Worm (Caenorhabditis elegans): ENCODE results near the gene sek-6.

sek-6 gene

DNA sequence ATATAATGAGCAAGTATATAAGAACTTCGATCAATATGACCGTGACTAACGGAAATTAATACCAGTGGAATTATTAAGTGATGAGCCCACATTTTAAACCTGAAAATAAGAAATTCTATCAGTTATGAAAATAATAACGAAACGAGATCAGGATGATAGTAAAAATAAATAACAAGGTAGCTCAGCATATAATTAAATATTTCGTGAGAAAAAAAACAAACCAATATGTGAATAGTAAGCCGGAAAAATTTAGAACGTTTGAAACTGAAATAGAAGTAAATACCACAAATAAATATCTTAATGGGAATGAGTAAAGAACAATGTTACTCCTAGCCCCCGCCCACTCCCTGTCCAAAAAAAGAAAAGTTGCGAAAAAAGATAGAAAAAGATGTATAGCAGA lies 22.3 kb upstream of the sek-6 start, which contains the start of gene F19C6.3:
TSS of gene F19C6.3 (minus strand) at position 101 of the 400 bp plus-strand sequence.
- no peak for TF ChIP-seq T22C8.4 (GFP tag; IDR thresholded peaks at IDR 0.05)
- TF ChIP-seq med-1 (GFP tag; optimal IDR thresholded peaks at IDR 0.05; ENCODE audit: insufficient read depth): no peak
- TF ChIP-seq ref-1 (GFP tag; conservative IDR thresholded peaks at IDR 0.05): no peak
- no peak for TF ChIP-seq klf-2 (GFP tag; conservative IDR thresholded peaks at IDR 0.05)
- TF ChIP-seq ztf-23 (GFP tag; IDR thresholded peaks at IDR 0.05): no peak
- no peak for TF ChIP-seq tab-1 (GFP tag; IDR thresholded peaks at IDR 0.05)
- TF ChIP-seq flt-1 (GFP tag; IDR thresholded peaks at IDR 0.05): no peak
- no peak for TF ChIP-seq cog-1 (tag; optimal IDR thresholded peaks at IDR 0.05)
- no peak for TF ChIP-seq ztf-29 (GFP tag; IDR thresholded peaks at IDR 0.05)

DNA sequence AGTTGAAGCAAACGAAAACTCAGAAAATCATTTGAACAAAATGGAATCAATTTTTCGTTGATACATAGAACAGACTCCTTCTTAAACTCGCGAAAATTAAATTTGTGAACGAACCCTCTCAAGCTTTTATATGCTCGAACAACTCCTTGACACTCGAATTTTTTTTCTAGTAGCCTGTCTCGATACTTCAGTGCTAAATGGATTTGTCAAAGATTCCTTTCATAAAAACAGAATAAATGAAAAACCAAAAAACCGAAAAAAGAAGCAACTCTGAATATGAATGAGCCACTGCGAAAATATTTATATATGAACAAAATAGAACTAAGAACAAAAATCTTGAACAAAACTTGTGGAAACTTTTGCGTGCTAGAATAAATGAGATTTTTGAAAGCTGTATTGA lies 21.0 kb upstream of the sek-6 start:
- TF ChIP-seq ztf-23 (GFP tag; IDR thresholded peaks at IDR 0.05) (no peak), ref-1 (GFP tag; conservative IDR thresholded peaks at IDR 0.05) (no peak), tab-1 (GFP tag; IDR thresholded peaks at IDR 0.05) (no peak), T22C8.4 (GFP tag; IDR thresholded peaks at IDR 0.05) (no peak), klf-2 (GFP tag; conservative IDR thresholded peaks at IDR 0.05) (no peak), ztf-29 (GFP tag; IDR thresholded peaks at IDR 0.05) (no peak), med-1 (GFP tag; optimal IDR thresholded peaks at IDR 0.05; ENCODE audit: insufficient read depth) (no peak), flt-1 (GFP tag; IDR thresholded peaks at IDR 0.05) (no peak), cog-1 (tag; optimal IDR thresholded peaks at IDR 0.05) (no peak)

- TF ChIP-seq tab-1 (GFP tag; IDR thresholded peaks at IDR 0.05) (no peak), ztf-23 (GFP tag; IDR thresholded peaks at IDR 0.05) (no peak), ref-1 (GFP tag; conservative IDR thresholded peaks at IDR 0.05) (no peak)
These were observed 12.8 kb upstream of the sek-6 start, which contains the start of gene F19C6.4 for ce11 chrX:10017975-10018654. Gene F19C6.4, minus strand, starts transcription at chrX:10018025.

ce11 chrX:10022016-10022415 lies 8.9 kb upstream of the sek-6 start, which contains the start of gene F42G10.1:
Gene F42G10.1, minus strand, starts transcription at chrX:10022166.
- TF ChIP-seq ztf-29 (GFP tag; IDR thresholded peaks at IDR 0.05) (no peak), cog-1 (tag; optimal IDR thresholded peaks at IDR 0.05) (no peak), flt-1 (GFP tag; IDR thresholded peaks at IDR 0.05) (no peak), tab-1 (GFP tag; IDR thresholded peaks at IDR 0.05) (no peak), med-1 (GFP tag; optimal IDR thresholded peaks at IDR 0.05; ENCODE audit: insufficient read depth) (no peak), klf-2 (GFP tag; conservative IDR thresholded peaks at IDR 0.05) (no peak), T22C8.4 (GFP tag; IDR thresholded peaks at IDR 0.05) (no peak), ztf-23 (GFP tag; IDR thresholded peaks at IDR 0.05) (no peak), ref-1 (GFP tag; conservative IDR thresholded peaks at IDR 0.05) (no peak)

ce11 chrX:10026347-10026746 lies 4.6 kb upstream of the sek-6 start:
- TF ChIP-seq flt-1 (GFP tag; IDR thresholded peaks at IDR 0.05) (no peak; the same call in 1 of the 2 replicates), ztf-23 (GFP tag; IDR thresholded peaks at IDR 0.05) (no peak), ref-1 (GFP tag; conservative IDR thresholded peaks at IDR 0.05) (no peak), klf-2 (GFP tag; conservative IDR thresholded peaks at IDR 0.05) (no peak), tab-1 (GFP tag; IDR thresholded peaks at IDR 0.05) (no peak), T22C8.4 (GFP tag; IDR thresholded peaks at IDR 0.05) (no peak), cog-1 (tag; optimal IDR thresholded peaks at IDR 0.05) (no peak), ztf-29 (GFP tag; IDR thresholded peaks at IDR 0.05) (no peak), med-1 (GFP tag; optimal IDR thresholded peaks at IDR 0.05; ENCODE audit: insufficient read depth) (no peak)

- TF ChIP-seq flt-1 (GFP tag; IDR thresholded peaks at IDR 0.05) (no peak), tab-1 (GFP tag; IDR thresholded peaks at IDR 0.05) (no peak), T22C8.4 (GFP tag; IDR thresholded peaks at IDR 0.05) (no peak), cog-1 (tag; optimal IDR thresholded peaks at IDR 0.05) (no peak), klf-2 (GFP tag; conservative IDR thresholded peaks at IDR 0.05) (no peak), med-1 (GFP tag; optimal IDR thresholded peaks at IDR 0.05; ENCODE audit: insufficient read depth) (no peak), ztf-23 (GFP tag; IDR thresholded peaks at IDR 0.05) (no peak), ztf-29 (GFP tag; IDR thresholded peaks at IDR 0.05) (no peak), ref-1 (GFP tag; conservative IDR thresholded peaks at IDR 0.05) (no peak)
These were observed 3.4 kb upstream of the sek-6 start, which contains the start of gene mkk-4 for ce11 chrX:10027556-10027955. Gene mkk-4, plus strand, starts transcription at chrX:10027856.

ce11 chrX:10044473-10044872 lies 13.5 kb downstream of the sek-6 start:
- no peak for TF ChIP-seq ztf-23 (GFP tag; IDR thresholded peaks at IDR 0.05)
- TF ChIP-seq cog-1 (tag; optimal IDR thresholded peaks at IDR 0.05): no peak
- no peak for TF ChIP-seq T22C8.4 (GFP tag; IDR thresholded peaks at IDR 0.05)
- TF ChIP-seq ztf-29 (GFP tag; IDR thresholded peaks at IDR 0.05): no peak
- no peak for TF ChIP-seq klf-2 (GFP tag; conservative IDR thresholded peaks at IDR 0.05)
- TF ChIP-seq flt-1 (GFP tag; IDR thresholded peaks at IDR 0.05): no peak
- TF ChIP-seq ref-1 (GFP tag; conservative IDR thresholded peaks at IDR 0.05): no peak
- TF ChIP-seq tab-1 (GFP tag; IDR thresholded peaks at IDR 0.05): no peak
- TF ChIP-seq med-1 (GFP tag; optimal IDR thresholded peaks at IDR 0.05; ENCODE audit: insufficient read depth): no peak

DNA sequence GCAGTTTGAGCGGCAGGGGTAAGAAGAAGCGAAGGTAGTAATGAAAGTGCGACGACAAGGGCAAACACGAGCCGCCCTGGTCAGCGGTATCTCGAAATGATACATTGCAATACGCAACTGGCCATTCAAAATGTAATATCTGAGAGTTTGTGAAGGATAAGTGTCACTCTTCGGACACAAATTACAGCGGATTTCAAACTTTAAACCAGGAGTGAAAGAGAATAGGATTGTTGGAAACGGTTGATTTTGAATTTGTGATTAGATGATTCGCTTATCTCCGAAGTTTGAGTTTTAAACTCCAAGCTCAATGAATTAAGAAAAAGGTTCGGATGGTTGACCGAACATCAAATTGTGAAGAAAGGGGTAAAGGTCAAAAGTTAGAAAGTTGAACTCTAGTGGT lies 16.4 kb downstream of the sek-6 start, which contains the start of gene ZC374.2:
TSS of gene ZC374.2 (minus strand) at position 101 of the 400 bp plus-strand sequence.
- TF ChIP-seq flt-1 (GFP tag; IDR thresholded peaks at IDR 0.05) (no peak), T22C8.4 (GFP tag; IDR thresholded peaks at IDR 0.05) (no peak), tab-1 (GFP tag; IDR thresholded peaks at IDR 0.05) (no peak), ztf-23 (GFP tag; IDR thresholded peaks at IDR 0.05) (no peak), cog-1 (tag; optimal IDR thresholded peaks at IDR 0.05) (no peak), med-1 (GFP tag; optimal IDR thresholded peaks at IDR 0.05; ENCODE audit: insufficient read depth) (no peak), ztf-29 (GFP tag; IDR thresholded peaks at IDR 0.05) (no peak), klf-2 (GFP tag; conservative IDR thresholded peaks at IDR 0.05) (no peak), ref-1 (GFP tag; conservative IDR thresholded peaks at IDR 0.05) (no peak)

- TF ChIP-seq med-1 (GFP tag; optimal IDR thresholded peaks at IDR 0.05; ENCODE audit: insufficient read depth): no peak
- no peak for TF ChIP-seq flt-1 (GFP tag; IDR thresholded peaks at IDR 0.05)
- TF ChIP-seq klf-2 (GFP tag; conservative IDR thresholded peaks at IDR 0.05): no peak
These were observed 18.2 kb downstream of the sek-6 start, which contains the start of gene gnrr-3 for ce11 chrX:10049160-10049559. Gene gnrr-3, plus strand, starts transcription at chrX:10049460.

Measured in whole organism, midembryonic.